Worm (Caenorhabditis elegans): ENCODE data around the gene srg-9.

ce11 chrIII:6240528-6240927, 16.0 kb downstream of the srg-9 start, which contains the start of gene T12A2.3:
- TF ChIP-seq nhr-11 (tag; optimal IDR thresholded peaks at IDR 0.05): no peak
- no peak for TF ChIP-seq nhr-237 (tag; optimal IDR thresholded peaks at IDR 0.05)
- TF ChIP-seq unc-62 (GFP tag; optimal IDR thresholded peaks at IDR 0.05): no peak
- no peak for TF ChIP-seq pqm-1 (tag; optimal IDR thresholded peaks at IDR 0.05)
- no peak for TF ChIP-seq egl-27 (tag; optimal IDR thresholded peaks at IDR 0.05)
- no peak for TF ChIP-seq nfya-1 (tag; optimal IDR thresholded peaks at IDR 0.05; ENCODE audit: insufficient read depth)
- no peak for TF ChIP-seq nhr-76 (tag; optimal IDR thresholded peaks at IDR 0.05)
- TF ChIP-seq ceh-82 (tag; optimal IDR thresholded peaks at IDR 0.05): no peak
- no peak for TF ChIP-seq lin-39 (tag; optimal IDR thresholded peaks at IDR 0.05)
- TF ChIP-seq aly-2 (tag; optimal IDR thresholded peaks at IDR 0.05): no peak

Measured in whole organism, L3 larva.